Worm (Caenorhabditis elegans): ENCODE measurements around the gene ZK938.3.
"Not testable (repeated sequence)": the region's sequence is repeated elsewhere in the genome, so short reads cannot be mapped to it uniquely, and the experiment has no call there.

The ZK938.3 gene

DNA sequence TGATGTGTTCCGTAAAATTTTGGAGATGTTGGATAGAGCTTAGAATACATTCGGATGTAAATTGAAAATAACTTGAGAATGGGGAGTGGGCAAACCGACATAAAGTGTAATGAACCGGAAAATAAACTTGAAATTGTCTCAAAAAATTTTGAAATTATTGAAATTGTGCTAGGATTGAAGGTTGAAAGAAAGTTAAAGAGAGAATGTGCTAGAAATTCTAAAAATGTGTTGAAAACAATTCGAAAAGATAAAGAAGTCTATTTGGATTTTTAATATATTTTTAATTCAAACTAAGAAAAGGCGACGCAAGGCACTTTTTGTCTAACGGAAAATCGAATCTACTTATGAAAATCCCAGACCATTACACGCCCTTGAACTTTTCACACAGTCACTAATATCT, at the start of gene ZK938.3:
ZK938.3 (minus strand) TSS at position 101 of the 400 bp plus-strand sequence.
- no peak for TF ChIP-seq W03F9.2 (tag; optimal IDR thresholded peaks at IDR 0.05)

DNA sequence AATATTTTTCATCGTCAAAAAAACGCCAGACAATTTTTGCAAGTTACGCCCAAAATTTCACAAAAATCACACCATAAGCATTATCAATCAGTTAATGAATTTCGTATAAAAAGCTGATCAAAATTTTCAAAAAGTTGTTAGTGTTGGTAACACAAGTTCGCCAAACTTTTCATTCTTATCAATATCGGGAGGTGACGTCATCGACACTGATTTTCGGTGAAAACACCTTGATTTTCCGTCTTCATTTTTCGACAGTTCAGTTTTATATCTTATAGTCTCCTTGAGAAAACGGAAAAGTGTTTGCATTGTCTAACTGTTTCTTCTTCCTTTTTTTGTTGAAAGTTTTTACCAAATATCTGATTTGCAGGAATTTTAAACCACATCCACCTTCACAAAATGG, 47.1 kb upstream of the ZK938.3 start, which contains the start of gene C08H9.15:
C08H9.15 (plus strand) TSS at position 368 of the 400 bp plus-strand sequence.
- no peak for TF ChIP-seq him-1 (tag; optimal IDR thresholded peaks at IDR 0.05)
- TF ChIP-seq W03F9.2 (tag; optimal IDR thresholded peaks at IDR 0.05) = no peak
- no peak for TF ChIP-seq dao-5 (tag; optimal IDR thresholded peaks at IDR 0.05)

DNA sequence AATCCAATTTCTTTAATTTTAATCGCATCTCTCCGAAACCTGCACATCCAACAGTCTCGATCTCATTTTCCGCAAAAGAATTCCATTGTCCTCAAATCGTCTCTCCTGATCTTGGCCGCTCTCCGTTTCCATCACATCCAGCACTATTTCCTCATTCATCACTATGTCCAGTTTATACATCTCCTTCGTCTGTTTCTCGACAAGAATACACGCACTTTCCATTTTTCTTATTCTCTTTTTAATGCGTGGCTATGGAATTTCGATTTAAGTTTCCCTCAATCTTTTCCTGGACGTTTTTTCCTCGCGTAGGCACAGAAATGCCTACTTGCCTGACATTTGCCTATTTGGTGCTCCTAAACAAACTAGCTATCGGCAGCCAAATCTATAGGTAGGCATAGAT, 46.1 kb upstream of the ZK938.3 start:
- TF ChIP-seq him-1 (tag; optimal IDR thresholded peaks at IDR 0.05) = no peak
- no peak for TF ChIP-seq W03F9.2 (tag; optimal IDR thresholded peaks at IDR 0.05)
- no peak for TF ChIP-seq dao-5 (tag; optimal IDR thresholded peaks at IDR 0.05)

DNA sequence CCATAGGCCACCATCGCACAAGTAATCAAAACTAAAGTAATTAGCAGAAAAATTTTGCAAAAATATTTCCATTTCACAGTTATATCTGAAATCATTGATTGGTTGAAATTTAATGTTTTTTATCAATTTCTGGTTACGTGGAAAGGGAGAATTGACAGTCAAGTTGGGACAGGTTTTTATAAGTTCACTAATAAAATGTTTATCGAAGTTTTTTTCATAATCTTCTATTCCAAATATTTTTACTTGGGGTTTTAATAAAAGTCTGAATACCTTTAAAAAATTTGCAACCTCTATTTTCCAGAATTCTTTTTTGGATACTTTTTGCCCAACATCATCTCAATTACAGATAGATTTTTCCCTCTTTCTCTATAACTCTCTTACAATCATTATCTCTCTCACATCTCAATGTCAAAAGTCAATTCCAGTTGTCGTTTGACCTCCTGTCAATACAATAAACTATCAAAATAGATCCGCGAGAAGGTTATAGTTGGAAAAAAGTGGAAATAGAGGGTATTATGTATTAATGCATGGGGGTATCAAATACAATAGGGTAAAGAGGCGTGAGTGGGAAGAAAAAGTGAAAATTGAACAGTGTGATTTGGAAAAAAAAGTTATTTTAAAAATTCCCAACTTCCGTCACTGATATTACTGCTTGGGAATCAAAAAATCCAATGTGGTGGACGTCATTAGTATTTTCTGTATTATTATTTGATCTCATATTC, 40.9 kb upstream of the ZK938.3 start, which contains the start of the genes chil-2 and ctsa-3.2:
chil-2 (minus strand) TSS at position 101 of the 722 bp plus-strand sequence.
ctsa-3.2 (plus strand) TSS at position 672 of the 722 bp plus-strand sequence.
- TF ChIP-seq W03F9.2 (tag; optimal IDR thresholded peaks at IDR 0.05) = no peak
- TF ChIP-seq dao-5 (tag; optimal IDR thresholded peaks at IDR 0.05) = no peak
- TF ChIP-seq him-1 (tag; optimal IDR thresholded peaks at IDR 0.05) = no peak

DNA sequence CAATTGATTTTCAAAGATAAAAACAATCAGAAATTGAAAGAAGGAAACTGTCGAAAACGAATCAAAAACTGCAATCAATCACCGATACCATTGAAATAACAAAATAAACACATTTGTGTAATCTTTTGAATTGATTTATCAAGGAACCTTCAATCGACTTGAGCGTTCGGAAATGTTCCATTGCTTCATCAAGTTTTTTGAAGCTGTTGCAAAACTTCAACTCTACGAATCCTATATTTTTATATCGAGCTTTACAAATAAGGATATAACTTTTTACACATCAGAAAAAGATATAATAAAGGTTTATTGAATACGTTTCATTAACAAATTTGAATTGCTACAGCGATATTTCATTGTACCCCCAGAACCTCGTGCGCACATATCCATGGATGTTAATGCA, 39.2 kb upstream of the ZK938.3 start, which contains the start of gene chil-8:
chil-8 (minus strand) TSS at position 101 of the 400 bp plus-strand sequence.
- TF ChIP-seq dao-5 (tag; optimal IDR thresholded peaks at IDR 0.05) (no peak), him-1 (tag; optimal IDR thresholded peaks at IDR 0.05) (no peak)

DNA sequence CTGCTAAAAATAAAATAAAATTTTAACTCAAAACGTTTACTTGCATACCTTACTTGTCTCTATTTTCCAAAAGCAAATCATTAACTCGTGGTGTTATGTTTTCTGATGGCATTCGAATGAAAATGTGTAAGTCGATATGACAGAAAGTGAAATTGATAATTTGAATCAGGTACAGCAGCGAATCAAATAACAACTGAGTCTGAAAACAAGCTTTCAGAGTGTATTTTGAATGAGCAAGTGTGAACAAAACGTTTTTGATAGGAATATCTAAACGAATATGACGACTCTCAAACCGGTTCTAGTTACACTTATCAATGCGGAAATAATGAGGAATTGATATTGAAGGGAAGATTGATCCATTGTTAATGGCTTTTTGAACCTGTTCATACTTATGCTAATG, 37.3 kb upstream of the ZK938.3 start, which contains the start of gene chil-7:
chil-7 (minus strand) TSS at position 112 of the 400 bp plus-strand sequence.
- TF ChIP-seq dao-5 (tag; optimal IDR thresholded peaks at IDR 0.05) = no peak
- TF ChIP-seq W03F9.2 (tag; optimal IDR thresholded peaks at IDR 0.05) = no peak
- TF ChIP-seq him-1 (tag; optimal IDR thresholded peaks at IDR 0.05) = no peak

DNA sequence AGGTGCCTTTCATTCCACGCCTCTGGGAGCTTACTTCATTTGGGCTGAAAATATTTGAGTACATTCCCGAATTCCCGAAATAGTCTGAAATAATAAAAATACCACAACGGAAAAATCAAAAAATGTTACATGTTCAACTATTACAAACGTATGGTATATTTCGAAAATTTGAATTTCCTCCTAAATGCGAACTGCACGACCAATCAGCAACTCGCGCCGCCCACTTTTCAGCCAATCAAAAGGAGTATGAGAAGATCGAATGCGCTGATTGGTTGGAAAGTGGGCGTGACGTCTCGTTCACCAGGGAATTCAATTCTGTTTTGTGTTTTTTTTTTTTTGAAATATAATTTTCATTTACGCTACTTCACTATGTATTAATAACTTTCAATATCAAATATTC, 34.9 kb upstream of the ZK938.3 start, which contains the start of gene old-1:
old-1 (minus strand) TSS at position 50 of the 400 bp plus-strand sequence.
- no peak for TF ChIP-seq W03F9.2 (tag; optimal IDR thresholded peaks at IDR 0.05)
- no peak for TF ChIP-seq dao-5 (tag; optimal IDR thresholded peaks at IDR 0.05)
- TF ChIP-seq him-1 (tag; optimal IDR thresholded peaks at IDR 0.05) = no peak

DNA sequence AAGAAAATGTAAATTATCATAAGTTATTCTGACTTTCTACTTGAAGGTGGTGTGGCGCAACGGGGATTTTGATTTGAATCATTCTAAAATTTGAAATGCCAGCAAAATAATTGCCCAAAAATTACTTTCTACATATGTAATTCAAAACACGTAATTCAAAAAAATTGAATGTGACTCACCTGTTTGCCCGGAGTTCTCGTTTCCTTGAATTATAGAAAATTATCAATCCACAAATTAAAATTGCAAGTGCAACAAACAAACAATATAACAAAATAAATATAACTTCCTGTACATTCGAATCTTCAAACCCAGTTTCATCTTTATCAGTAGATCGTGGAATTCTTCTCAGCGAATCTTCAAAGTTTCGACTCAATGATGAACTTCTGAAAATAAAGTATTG, 34.5 kb upstream of the ZK938.3 start:
- TF ChIP-seq W03F9.2 (tag; optimal IDR thresholded peaks at IDR 0.05) (no peak), dao-5 (tag; optimal IDR thresholded peaks at IDR 0.05) (no peak), him-1 (tag; optimal IDR thresholded peaks at IDR 0.05) (no peak)

DNA sequence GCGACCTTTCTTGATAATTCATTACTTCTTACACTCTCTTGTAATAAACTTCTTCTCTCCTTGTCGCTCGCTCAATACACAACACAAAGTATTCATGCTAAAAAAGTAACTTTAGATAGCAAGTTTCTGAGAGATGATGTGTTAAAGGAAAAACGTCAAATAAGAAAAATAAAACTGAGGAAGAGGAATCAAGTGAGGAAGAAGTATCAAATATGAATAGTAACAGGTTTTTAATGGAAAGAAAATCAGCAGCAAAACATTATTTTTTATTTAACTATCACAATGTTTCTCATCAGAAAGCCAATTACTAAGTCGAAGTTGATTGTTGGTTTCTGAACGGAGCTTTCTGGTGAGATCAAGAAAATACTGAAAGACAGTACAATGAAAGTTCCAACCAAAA, 32.6 kb upstream of the ZK938.3 start, which contains the start of gene chil-1:
chil-1 (minus strand) TSS at position 101 of the 400 bp plus-strand sequence.
- TF ChIP-seq him-1, W03F9.2, dao-5 (tag; optimal IDR thresholded peaks at IDR 0.05): not testable (repeated sequence)

DNA sequence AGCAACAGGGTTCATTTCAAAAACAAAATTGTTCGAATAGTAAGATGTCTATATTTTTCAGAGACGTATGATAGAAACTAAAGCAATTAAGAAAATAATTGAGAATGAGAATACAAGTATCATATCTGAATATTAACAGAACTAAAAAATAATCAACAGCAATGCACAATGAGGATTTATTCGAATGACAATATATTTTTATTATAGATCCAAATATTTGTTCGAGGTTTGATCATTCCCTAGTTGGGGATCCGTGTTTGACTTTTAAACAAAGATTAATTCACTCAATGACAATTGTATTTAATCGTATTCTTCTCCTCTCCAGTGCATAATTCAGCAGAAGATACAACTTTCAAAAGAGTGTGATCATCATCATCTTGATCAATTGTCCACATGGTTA, 28.4 kb upstream of the ZK938.3 start, which contains the start of gene C08H9.18:
C08H9.18 (minus strand) TSS at position 101 of the 400 bp plus-strand sequence.
- TF ChIP-seq dao-5 (tag; optimal IDR thresholded peaks at IDR 0.05) (no peak), him-1 (tag; optimal IDR thresholded peaks at IDR 0.05) (no peak), W03F9.2 (tag; optimal IDR thresholded peaks at IDR 0.05) (no peak)

DNA sequence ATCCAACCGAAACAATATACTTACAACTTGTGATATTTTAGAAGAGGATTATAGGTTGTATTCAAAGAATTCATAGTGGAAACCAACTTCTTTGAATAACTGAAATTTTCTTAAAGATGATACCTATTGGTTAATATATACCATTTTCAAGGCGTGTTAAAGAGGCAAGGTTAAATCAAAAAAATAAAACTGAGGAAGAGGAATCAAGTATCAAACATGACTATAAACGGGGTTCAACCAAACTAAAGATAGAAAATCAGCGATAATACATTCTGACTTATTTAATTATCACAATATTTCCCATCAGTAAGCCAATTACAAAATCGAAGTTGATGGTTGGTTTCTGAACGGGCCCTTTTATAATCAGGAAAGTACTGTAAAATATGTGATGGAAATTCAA, 27.6 kb upstream of the ZK938.3 start, which contains the start of gene chil-3:
chil-3 (minus strand) TSS at position 101 of the 400 bp plus-strand sequence.
- TF ChIP-seq him-1 (tag; optimal IDR thresholded peaks at IDR 0.05) (no peak), W03F9.2 (tag; optimal IDR thresholded peaks at IDR 0.05) (no peak)

DNA sequence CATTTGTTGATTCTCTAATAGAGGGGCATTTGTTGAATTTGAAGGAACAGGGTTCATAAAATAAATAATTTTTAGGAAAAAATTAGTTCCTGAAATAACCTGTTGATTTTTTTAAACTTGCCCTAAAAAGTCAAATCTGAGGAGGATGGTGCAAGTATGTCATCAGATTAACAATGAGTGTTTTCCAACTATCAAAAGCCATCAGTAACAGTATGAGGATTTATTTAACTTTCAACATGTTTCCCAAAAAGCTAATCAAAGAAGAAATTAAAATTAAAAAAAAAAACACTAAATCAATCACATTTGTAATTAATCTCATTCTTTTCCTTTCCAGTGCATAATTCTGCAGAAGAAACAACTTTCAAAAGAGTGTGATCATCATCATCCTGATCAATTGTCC, 25.8 kb upstream of the ZK938.3 start, which contains the start of gene chil-5:
chil-5 (minus strand) TSS at position 101 of the 400 bp plus-strand sequence.
- TF ChIP-seq dao-5 (tag; optimal IDR thresholded peaks at IDR 0.05) = no peak

DNA sequence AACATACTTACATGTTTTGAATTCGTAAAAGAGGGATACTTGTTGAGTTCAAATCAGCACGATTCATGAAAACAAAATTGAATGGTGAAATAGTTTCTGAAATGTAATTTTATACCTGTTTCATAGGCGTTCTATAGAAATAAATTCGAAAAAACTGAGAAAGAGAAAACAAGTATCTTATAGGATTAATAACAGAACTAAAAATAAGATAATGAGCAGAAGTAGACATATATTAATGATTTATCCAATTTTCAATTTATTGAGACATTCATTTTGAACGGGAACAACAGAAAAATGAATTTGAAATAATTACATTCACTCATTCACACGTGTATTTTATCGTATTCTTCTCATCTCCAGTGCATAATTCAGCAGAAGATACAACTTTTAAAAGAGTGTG, 24.0 kb upstream of the ZK938.3 start, which contains the start of gene chil-6:
chil-6 (minus strand) TSS at position 101 of the 400 bp plus-strand sequence.
- TF ChIP-seq him-1 (tag; optimal IDR thresholded peaks at IDR 0.05) (no peak), dao-5 (tag; optimal IDR thresholded peaks at IDR 0.05) (no peak), W03F9.2 (tag; optimal IDR thresholded peaks at IDR 0.05) (no peak)

DNA sequence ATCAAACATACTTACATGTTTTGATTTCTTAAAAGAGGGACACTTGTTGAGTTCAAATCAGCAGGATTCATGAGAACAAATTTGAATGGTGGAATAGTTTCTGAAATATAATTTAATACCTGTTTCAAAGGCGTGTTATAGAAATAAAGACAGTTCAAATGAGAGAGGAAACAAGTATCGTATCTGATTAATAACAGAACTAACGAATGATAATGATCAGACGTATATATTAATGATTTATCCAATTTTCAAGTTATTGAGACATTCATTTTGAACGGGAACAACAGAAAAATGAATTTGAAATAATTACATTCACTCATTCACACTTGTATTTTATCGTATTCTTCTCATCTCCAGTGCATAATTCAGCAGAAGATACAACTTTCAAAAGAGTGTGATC, 21.9 kb upstream of the ZK938.3 start, which contains the start of gene chil-4:
chil-4 (minus strand) TSS at position 101 of the 400 bp plus-strand sequence.
- TF ChIP-seq W03F9.2 (tag; optimal IDR thresholded peaks at IDR 0.05) (no peak), dao-5 (tag; optimal IDR thresholded peaks at IDR 0.05) (no peak), him-1 (tag; optimal IDR thresholded peaks at IDR 0.05) (no peak)
